Worm (Caenorhabditis elegans) whole organism, late embryonic: Measurements from ENCODE around the gene aass-1.

Experiments
- ama-1 ChIP-seq: fragments of 150-350 bp; optimal IDR thresholded peaks from 2 replicates; lab custom pipeline; 2014
- lin-11 ChIP-seq: fragments of 200-800 bp; sonication (Bioruptor generic); optimal IDR thresholded peaks from 2 replicates; lab custom pipeline; 2018; ENCODE audit warnings: mild to moderate bottlenecking, missing genetic modification characterization, missing compliant biosample characterization
- mec-3 ChIP-seq: sonication (generic microtip); optimal IDR thresholded peaks from 2 replicates; lab custom pipeline; 2016; ENCODE audit warnings: borderline replicate concordance, missing genetic modification characterization, missing compliant biosample characterization
- sox-2 ChIP-seq: fragments of 200-800 bp; sonication (Bioruptor generic); IDR thresholded peaks from 2 replicates; pipeline ENCODE4 v1.3.6; 2022; ENCODE audit warnings: missing genetic modification reagents, missing genetic modification characterization, missing compliant biosample characterization
- ttx-3 ChIP-seq: sonication (generic microtip); optimal IDR thresholded peaks from 2 replicates; lab custom pipeline; 2016; ENCODE audit warnings: missing genetic modification reagents, missing genetic modification characterization, missing compliant biosample characterization

DNA sequence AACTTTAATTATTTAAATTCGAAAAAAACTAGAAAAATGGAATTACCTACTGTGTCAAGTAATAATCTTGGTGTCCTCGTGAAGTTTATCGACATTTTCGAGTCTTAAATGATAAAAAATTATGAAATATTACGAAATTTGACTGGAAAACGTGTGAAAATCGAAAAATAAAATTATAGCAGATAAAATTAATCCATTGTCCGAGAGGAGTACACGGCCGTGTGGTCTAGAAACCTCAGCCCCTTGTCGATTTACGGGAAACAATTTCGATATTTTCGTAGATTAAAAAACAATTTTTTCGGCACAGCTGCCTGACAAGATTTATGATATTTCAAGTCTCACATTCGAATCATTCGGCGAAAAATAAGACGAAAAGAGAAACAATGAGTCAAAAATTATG lies 12.2 kb downstream of the aass-1 start, which contains the start of gene R02D3.8:
- TF ChIP-seq lin-11 (no peak), ttx-3 (tag; lab: Kevin White, UChicago) (no peak), mec-3 (no peak), ama-1 (lab: Kevin White, UChicago) (no peak), sox-2 (GFP tag; lab: Robert Waterston, UW) (no peak)
